Worm (Caenorhabditis elegans): ENCODE data around the gene R11A8.1.

ce11 chrIV:10345990-10346389 lies 11.0 kb downstream of the R11A8.1 start:
- TF ChIP-seq elt-2 (tag; optimal IDR thresholded peaks at IDR 0.05) (no peak), nhr-12 (tag; optimal IDR thresholded peaks at IDR 0.05) (no peak), nhr-28 (tag; optimal IDR thresholded peaks at IDR 0.05) (no peak), aha-1 (tag; optimal IDR thresholded peaks at IDR 0.05) (no peak), lin-39 (tag; optimal IDR thresholded peaks at IDR 0.05) (no peak), ama-1 (optimal IDR thresholded peaks at IDR 0.05) (no peak), mep-1 (tag; optimal IDR thresholded peaks at IDR 0.05) (peak; percentile 85), lin-35 (GFP tag; optimal IDR thresholded peaks at IDR 0.05) (peak; percentile 30 to 54), egl-27 (tag; optimal IDR thresholded peaks at IDR 0.05) (no peak)

Measured in whole organism, L1 larva.